Worm (Caenorhabditis elegans) whole organism, mixed stage, embryonic: ENCODE measurements around the gene str-37.

Experiments
- unc-39 ChIP-seq: fragments of 150-350 bp; optimal IDR thresholded peaks from 2 replicates; lab custom pipeline; 2014; ENCODE audit warnings: missing biosample characterization, missing genetic modification characterization
- unc-62 ChIP-seq: fragments of 150-350 bp; optimal IDR thresholded peaks from 2 replicates; lab custom pipeline; 2014; ENCODE audit warnings: missing biosample characterization, missing genetic modification reagents, missing genetic modification characterization

DNA sequence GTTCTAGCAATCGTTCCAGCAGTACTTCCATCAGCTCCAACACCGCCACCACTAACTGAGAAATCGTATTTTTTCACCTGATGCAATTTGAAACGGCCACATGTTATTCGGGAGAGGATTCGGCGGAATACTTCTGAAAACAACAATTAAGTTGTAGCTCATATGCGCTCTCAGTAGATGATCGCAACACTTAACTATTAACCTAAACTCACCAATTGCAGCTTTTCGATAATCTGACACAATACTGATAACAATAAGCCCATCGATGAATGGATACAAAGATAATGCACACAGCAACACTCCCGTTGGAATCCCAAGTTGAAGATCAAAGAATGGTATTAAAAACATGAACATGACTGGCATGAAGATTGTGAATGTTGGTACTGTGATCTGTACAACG is 10.5 kb downstream of the str-37 start:
- TF ChIP-seq unc-39 (tag; lab: Kevin White, UChicago): no peak
- TF ChIP-seq unc-62 (GFP tag; lab: Kevin White, UChicago): no peak
